Fruit fly (Drosophila melanogaster) whole organism, pupa: ENCODE measurements around the gene Cht2.

Experiments
- CG12605 ChIP-seq: fragments of 200-800 bp; sonication (Bioruptor generic); IDR thresholded peaks from 2 replicates; pipeline ENCODE4 v1.3.6; 2022; ENCODE audit warnings: missing biosample characterization, missing genetic modification characterization
- CG13204 ChIP-seq: fragments of 200-800 bp; sonication (Bioruptor generic); optimal IDR thresholded peaks from 2 replicates; lab custom pipeline; 2018; ENCODE audit warnings: missing biosample characterization, mild to moderate bottlenecking, missing genetic modification characterization, moderate library complexity
- CG14655 ChIP-seq: fragments of 200-800 bp; sonication (Bioruptor generic); optimal IDR thresholded peaks from 3 replicates; lab custom pipeline; 2017; ENCODE audit warnings: mild to moderate bottlenecking, missing biosample characterization, missing genetic modification reagents, missing genetic modification characterization
- CG15710 ChIP-seq: fragments of 200-800 bp; sonication (Bioruptor generic); optimal IDR thresholded peaks from 2 replicates; lab custom pipeline; 2018; ENCODE audit warnings: missing biosample characterization, mild to moderate bottlenecking, missing genetic modification characterization, moderate library complexity
- CG34367 ChIP-seq: fragments of 200-800 bp; sonication (Bioruptor generic); optimal IDR thresholded peaks from 2 replicates; lab custom pipeline; 2018; ENCODE audit warnings: missing biosample characterization, mild to moderate bottlenecking, missing genetic modification characterization
- CG8159 ChIP-seq: fragments of 200-800 bp; sonication (Bioruptor generic); optimal IDR thresholded peaks from 3 replicates; lab custom pipeline; 2018; ENCODE audit warnings: missing biosample characterization, mild to moderate bottlenecking, missing genetic modification characterization, moderate library complexity
- CG8301 ChIP-seq: fragments of 200-800 bp; sonication (Bioruptor generic); optimal IDR thresholded peaks from 2 replicates; lab custom pipeline; 2018; ENCODE audit warnings: missing biosample characterization, mild to moderate bottlenecking, missing genetic modification characterization
- EcR ChIP-seq: fragments of 200-800 bp; sonication (Bioruptor generic); optimal IDR thresholded peaks from 3 replicates; lab custom pipeline; 2019; ENCODE audit warnings: missing biosample characterization, missing genetic modification characterization, mild to moderate bottlenecking, moderate library complexity, missing genetic modification reagents
- Pif1A ChIP-seq: fragments of 200-800 bp; sonication (Bioruptor generic); optimal IDR thresholded peaks from 3 replicates; lab custom pipeline; 2016; ENCODE audit warnings: missing biosample characterization, missing genetic modification characterization
- fd96Ca ChIP-seq: fragments of 200-800 bp; sonication (Bioruptor generic); IDR thresholded peaks from 3 replicates; pipeline ENCODE4 v1.3.6; 2022; ENCODE audit warnings: missing biosample characterization, missing genetic modification characterization

DNA sequence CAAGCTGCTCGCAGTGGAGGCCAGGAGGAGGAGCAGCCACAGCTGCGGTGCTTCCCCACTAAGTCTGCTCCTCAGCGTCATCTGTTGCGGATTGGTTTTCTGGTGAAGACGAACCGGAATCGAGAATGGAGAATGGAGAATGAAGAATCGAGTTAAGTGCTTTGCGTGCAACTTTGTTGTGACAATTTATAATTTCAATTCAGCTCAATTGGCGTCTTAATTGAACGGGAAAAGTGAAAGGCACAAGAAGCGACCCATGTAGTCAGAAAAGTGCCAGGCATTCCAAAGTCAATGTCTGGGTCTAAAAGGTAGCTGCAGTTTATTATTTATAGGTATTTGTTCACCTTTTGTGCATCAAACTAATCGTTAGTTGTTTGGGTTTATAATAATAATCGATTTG lies 1.5 kb downstream of the Cht2 start:
- TF ChIP-seq CG8159 (tag; lab: Kevin White, UChicago) (no peak), CG12605 (GFP tag; lab: Robert Waterston, UW) (no peak), CG34367 (no peak), CG8301 (tag; lab: Kevin White, UChicago) (no peak), CG13204 (GFP tag; lab: Kevin White, UChicago) (no peak), Pif1A (GFP tag; lab: Kevin White, UChicago) (no peak), EcR (no peak), CG14655 (GFP tag; lab: Kevin White, UChicago) (no peak), fd96Ca (GFP tag; lab: Robert Waterston, UW) (no peak), CG15710 (tag; lab: Kevin White, UChicago) (no peak)
